Worm (Caenorhabditis elegans): ENCODE data around the gene irld-42.

DNA sequence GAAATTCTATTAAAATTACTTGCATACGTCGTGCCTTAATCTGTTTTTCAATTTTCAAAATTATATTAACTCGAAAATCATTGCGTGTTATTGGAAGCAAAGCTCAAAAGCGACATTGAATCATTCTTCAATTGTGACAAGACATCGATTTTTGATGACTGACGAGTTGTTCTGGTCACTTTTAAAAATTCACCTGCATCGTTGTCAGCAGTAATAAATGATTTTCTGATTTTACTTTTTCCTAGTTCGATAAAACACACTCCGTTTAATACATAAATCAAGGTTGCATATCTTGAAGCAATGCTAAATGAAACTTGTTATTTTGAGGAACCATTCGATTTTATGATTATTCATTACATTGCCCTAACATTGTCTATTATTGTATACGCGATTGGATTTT lies 14.0 kb downstream of the irld-42 start, which contains the start of gene srh-3:
- TF ChIP-seq flt-1 (GFP tag; IDR thresholded peaks at IDR 0.05) (no peak), ztf-23 (GFP tag; IDR thresholded peaks at IDR 0.05) (no peak), ztf-29 (GFP tag; IDR thresholded peaks at IDR 0.05) (no peak), cog-1 (tag; optimal IDR thresholded peaks at IDR 0.05) (no peak), tab-1 (GFP tag; IDR thresholded peaks at IDR 0.05) (no peak)
